Worm (Caenorhabditis elegans) whole organism, L1 larva: ENCODE results near the gene T28A11.4.

Source experiments
- ama-1 ChIP-seq: fragments of 150-350 bp; optimal IDR thresholded peaks from 2 replicates; lab custom pipeline; 2014
- dsc-1 ChIP-seq: sonication (generic microtip); optimal IDR thresholded peaks from 2 replicates; lab custom pipeline; 2016; ENCODE audit warnings: mild to moderate bottlenecking, missing genetic modification characterization, missing compliant biosample characterization
- efl-3 ChIP-seq: fragments of 200-800 bp; sonication (Bioruptor generic); optimal IDR thresholded peaks from 2 replicates; lab custom pipeline; 2018; ENCODE audit warnings: mild to moderate bottlenecking, missing genetic modification characterization, missing compliant biosample characterization
- lin-39 ChIP-seq: fragments of 150-350 bp; optimal IDR thresholded peaks from 2 replicates; lab custom pipeline; 2014; ENCODE audit warnings: missing biosample characterization, missing genetic modification reagents, missing genetic modification characterization
- lir-3 ChIP-seq: sonication (generic microtip); optimal IDR thresholded peaks from 2 replicates; lab custom pipeline; 2016; ENCODE audit warnings: mild to moderate bottlenecking, missing genetic modification characterization, moderate library complexity, missing compliant biosample characterization; ENCODE audit not compliant: poor library complexity
- pqm-1 ChIP-seq: sonication (generic microtip); optimal IDR thresholded peaks from 3 replicates; lab custom pipeline; 2017; ENCODE audit warnings: missing biosample characterization, missing genetic modification characterization
- skn-1 ChIP-seq: fragments of 150-350 bp; optimal IDR thresholded peaks from 2 replicates; lab custom pipeline; 2014; ENCODE audit warnings: missing biosample characterization, missing genetic modification characterization
- sox-4 ChIP-seq: sonication (generic microtip); optimal IDR thresholded peaks from 2 replicates; lab custom pipeline; 2016; ENCODE audit warnings: missing genetic modification characterization, missing compliant biosample characterization

DNA sequence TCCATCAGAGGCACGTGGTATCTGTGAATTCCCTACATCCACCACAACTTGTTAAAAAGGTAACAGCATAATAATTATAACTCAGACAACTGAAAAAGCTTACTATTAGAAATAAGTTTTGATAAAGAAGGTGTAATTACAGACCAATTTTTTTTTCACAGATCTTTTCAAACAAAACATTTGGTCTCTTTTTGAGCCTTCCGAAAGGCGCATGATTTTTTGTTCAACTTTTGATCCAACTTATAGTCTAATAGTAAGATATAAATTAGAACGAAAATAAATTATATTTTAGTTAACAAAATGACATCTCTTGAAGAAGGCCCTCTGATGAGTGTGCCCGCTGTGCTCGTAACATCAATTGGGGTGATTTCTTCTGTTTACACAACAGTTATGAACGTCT is 34.3 kb downstream of the T28A11.4 start, which contains the start of gene srbc-3:
- TF ChIP-seq pqm-1 (tag; lab: Kevin White, UChicago) (no peak), skn-1 (tag; lab: Kevin White, UChicago) (no peak), dsc-1 (tag; lab: Kevin White, UChicago) (no peak), ama-1 (no peak), lin-39 (tag; lab: Kevin White, UChicago) (no peak), lir-3 (tag; lab: Kevin White, UChicago) (no peak), efl-3 (GFP tag; lab: Kevin White, UChicago) (no peak), sox-4 (no peak)
